Fruit fly (Drosophila melanogaster) whole organism, embryonic: ENCODE data around the gene CG42554.
A peak's percentile ranks its signal among the peaks of the same experiment; 100 is the strongest.

Source experiments
- Antp ChIP-seq: fragments of 200-800 bp; sonication (Bioruptor generic); optimal IDR thresholded peaks from 3 replicates; lab custom pipeline; 2016; ENCODE audit warnings: missing biosample characterization, missing genetic modification characterization
- Atf6 ChIP-seq: fragments of 200-800 bp; sonication (Bioruptor generic); IDR thresholded peaks from 2 replicates; pipeline ENCODE4 v1.3.6; 2022; ENCODE audit warnings: missing biosample characterization, missing genetic modification characterization
- CG10979 ChIP-seq: fragments of 200-800 bp; sonication (Bioruptor generic); optimal IDR thresholded peaks from 2 replicates; lab custom pipeline; 2018; ENCODE audit warnings: missing biosample characterization, mild to moderate bottlenecking, missing genetic modification characterization, moderate library complexity
- CG11560 ChIP-seq: fragments of 200-800 bp; sonication (Bioruptor generic); IDR thresholded peaks from 3 replicates; pipeline ENCODE4 v1.3.6; 2022; ENCODE audit warnings: missing biosample characterization, missing genetic modification characterization
- CG12155 ChIP-seq: fragments of 200-800 bp; sonication (Bioruptor generic); optimal IDR thresholded peaks from 3 replicates; lab custom pipeline; 2016; ENCODE audit warnings: missing biosample characterization, missing genetic modification characterization
- CG15011 ChIP-seq: fragments of 200-800 bp; sonication (Bioruptor generic); optimal IDR thresholded peaks from 3 replicates; lab custom pipeline; 2018; ENCODE audit warnings: missing biosample characterization, mild to moderate bottlenecking, missing genetic modification characterization
- CG15696 ChIP-seq: fragments of 200-800 bp; sonication (Bioruptor generic); optimal IDR thresholded peaks from 2 replicates; lab custom pipeline; 2019; ENCODE audit warnings: missing biosample characterization, mild to moderate bottlenecking, missing genetic modification characterization, moderate library complexity
- CG16813 ChIP-seq: fragments of 200-800 bp; sonication (Bioruptor generic); IDR thresholded peaks from 3 replicates; pipeline ENCODE4 v1.3.6; 2022; ENCODE audit warnings: missing biosample characterization, missing genetic modification characterization; ENCODE audit not compliant: partially characterized antibody
- CG18262 ChIP-seq: fragments of 200-800 bp; optimal IDR thresholded peaks from 3 replicates; lab custom pipeline; 2019; ENCODE audit warnings: missing biosample characterization, mild to moderate bottlenecking, missing genetic modification characterization, moderate library complexity
- CG18764 ChIP-seq: fragments of 200-800 bp; sonication (Bioruptor generic); optimal IDR thresholded peaks from 3 replicates; lab custom pipeline; 2016; ENCODE audit warnings: missing biosample characterization, missing genetic modification characterization
- CG2678 ChIP-seq: fragments of 200-800 bp; sonication (Bioruptor generic); optimal IDR thresholded peaks from 3 replicates; lab custom pipeline; 2019; ENCODE audit warnings: missing biosample characterization, mild to moderate bottlenecking, missing genetic modification characterization, moderate library complexity
- CG32532 ChIP-seq: fragments of 200-800 bp; sonication (Bioruptor generic); IDR thresholded peaks from 2 replicates; pipeline ENCODE4 v1.3.6; 2022; ENCODE audit warnings: missing biosample characterization, missing genetic modification characterization
- CG34422 ChIP-seq: fragments of 200-800 bp; sonication (Bioruptor generic); IDR thresholded peaks from 3 replicates; pipeline ENCODE4 v1.3.6; 2022; ENCODE audit warnings: missing biosample characterization, missing genetic modification characterization
- CG4360 ChIP-seq: fragments of 200-800 bp; sonication (Bioruptor generic); IDR thresholded peaks from 2 replicates; pipeline ENCODE4 v1.3.6; 2022; ENCODE audit warnings: missing biosample characterization, missing genetic modification characterization
- CG6654 ChIP-seq: fragments of 200-800 bp; sonication (Bioruptor generic); optimal IDR thresholded peaks from 2 replicates; lab custom pipeline; 2017; ENCODE audit warnings: missing biosample characterization, mild to moderate bottlenecking, missing genetic modification characterization
- CG6689 ChIP-seq: fragments of 200-800 bp; sonication (Bioruptor generic); IDR thresholded peaks from 2 replicates; pipeline ENCODE4 v1.3.6; 2022; ENCODE audit warnings: missing biosample characterization, missing genetic modification characterization
- CG6791 ChIP-seq: fragments of 200-800 bp; sonication (Bioruptor generic); IDR thresholded peaks from 3 replicates; pipeline ENCODE4 v1.3.6; 2022; ENCODE audit warnings: missing biosample characterization, missing genetic modification characterization; ENCODE audit not compliant: partially characterized antibody
- CG7786 ChIP-seq: fragments of 200-800 bp; sonication (Bioruptor generic); optimal IDR thresholded peaks from 2 replicates; lab custom pipeline; 2016; ENCODE audit warnings: missing biosample characterization, missing genetic modification characterization
- CG9727 ChIP-seq: fragments of 200-800 bp; sonication (Bioruptor generic); optimal IDR thresholded peaks from 3 replicates; lab custom pipeline; 2017; ENCODE audit warnings: missing biosample characterization, mild to moderate bottlenecking, missing genetic modification characterization
- CG9932 ChIP-seq: fragments of 200-800 bp; sonication (Bioruptor generic); IDR thresholded peaks from 2 replicates; pipeline ENCODE4 v1.3.6; 2022; ENCODE audit warnings: missing biosample characterization, missing genetic modification characterization
- CTCF ChIP-seq: fragments of 200-800 bp; sonication (Bioruptor generic); optimal IDR thresholded peaks from 2 replicates; lab custom pipeline; 2017; ENCODE audit warnings: missing biosample characterization, mild to moderate bottlenecking, missing genetic modification characterization, moderate library complexity
- Dfd ChIP-seq, 2 experiments: fragments of >200 bp; optimal IDR thresholded peaks; 2 replicates each; lab custom pipeline; 2017; ENCODE audit warnings: missing biosample characterization in 2 of 2, missing genetic modification characterization in 2 of 2
- Dp ChIP-seq: fragments of 200-800 bp; sonication (Bioruptor generic); optimal IDR thresholded peaks from 2 replicates; lab custom pipeline; 2018; ENCODE audit warnings: missing biosample characterization, mild to moderate bottlenecking, missing genetic modification characterization, moderate library complexity
- Ets97D ChIP-seq: fragments of 200-800 bp; sonication (Bioruptor generic); optimal IDR thresholded peaks from 3 replicates; lab custom pipeline; 2016; ENCODE audit warnings: missing biosample characterization, missing genetic modification characterization
- Gug ChIP-seq: fragments of 200-800 bp; sonication (Bioruptor generic); IDR thresholded peaks from 4 replicates; pipeline ENCODE4 v1.3.6; 2022; ENCODE audit warnings: missing biosample characterization, missing genetic modification characterization
- Hr78 ChIP-seq, 2 experiments: fragments of 200-800 bp in 1 of 2; fragments of >200 bp in 1 of 2; sonication (Bioruptor generic) in 1 of 2; optimal IDR thresholded peaks; 2 replicates each; lab custom pipeline; 2017 to 2019; ENCODE audit warnings: missing biosample characterization in 2 of 2, missing genetic modification characterization in 2 of 2, mild to moderate bottlenecking in 1 of 2, moderate library complexity in 1 of 2
- Ptx1 ChIP-seq: fragments of 200-800 bp; sonication (Bioruptor generic); IDR thresholded peaks from 2 replicates; pipeline ENCODE4 v1.3.6; 2022; ENCODE audit warnings: missing biosample characterization, missing genetic modification characterization
- Spps ChIP-seq: fragments of 200-800 bp; sonication (Bioruptor generic); optimal IDR thresholded peaks from 2 replicates; lab custom pipeline; 2018; ENCODE audit warnings: missing biosample characterization, mild to moderate bottlenecking, missing genetic modification characterization
- ap ChIP-seq: fragments of 200-800 bp; sonication (Bioruptor generic); IDR thresholded peaks from 2 replicates; pipeline ENCODE4 v1.3.6; 2022; ENCODE audit warnings: missing biosample characterization, missing genetic modification characterization
- ash1 ChIP-seq: fragments of 200-800 bp; sonication (Bioruptor generic); optimal IDR thresholded peaks from 2 replicates; lab custom pipeline; 2018; ENCODE audit warnings: missing biosample characterization, mild to moderate bottlenecking, missing genetic modification characterization
- chinmo ChIP-seq: fragments of 200-800 bp; sonication (Bioruptor generic); IDR thresholded peaks from 4 replicates; pipeline ENCODE4 v1.3.6; 2022; ENCODE audit warnings: missing biosample characterization, missing genetic modification characterization; ENCODE audit not compliant: partially characterized antibody
- chn ChIP-seq: fragments of 200-800 bp; sonication (Bioruptor generic); optimal IDR thresholded peaks from 2 replicates; lab custom pipeline; 2016; ENCODE audit warnings: missing biosample characterization, missing genetic modification characterization
- corto ChIP-seq: fragments of 200-800 bp; sonication (Bioruptor generic); optimal IDR thresholded peaks from 2 replicates; lab custom pipeline; 2016; ENCODE audit warnings: missing biosample characterization, mild to moderate bottlenecking, missing genetic modification characterization, moderate library complexity
- crc ChIP-seq: fragments of 200-800 bp; sonication (Bioruptor generic); optimal IDR thresholded peaks from 2 replicates; lab custom pipeline; 2016; ENCODE audit warnings: missing biosample characterization, missing genetic modification characterization
- cwo ChIP-seq: fragments of 200-800 bp; sonication (Bioruptor generic); optimal IDR thresholded peaks from 3 replicates; lab custom pipeline; 2017; ENCODE audit warnings: missing biosample characterization, missing genetic modification characterization, mild to moderate bottlenecking, moderate library complexity, missing genetic modification reagents
- dmrt99B ChIP-seq: fragments of 200-800 bp; sonication (Bioruptor generic); optimal IDR thresholded peaks from 2 replicates; lab custom pipeline; 2018; ENCODE audit warnings: missing biosample characterization, mild to moderate bottlenecking, missing genetic modification characterization, moderate library complexity
- gem ChIP-seq: fragments of 200-800 bp; sonication (Bioruptor generic); optimal IDR thresholded peaks from 2 replicates; lab custom pipeline; 2019; ENCODE audit warnings: missing biosample characterization, mild to moderate bottlenecking, missing genetic modification characterization, moderate library complexity
- lilli ChIP-seq: fragments of 200-800 bp; sonication (Bioruptor generic); optimal IDR thresholded peaks from 3 replicates; lab custom pipeline; 2016; ENCODE audit warnings: missing biosample characterization, missing genetic modification characterization
- lov ChIP-seq, 2 experiments: fragments of 200-800 bp in 1 of 2; fragments of >200 bp in 1 of 2; sonication (Bioruptor generic) in 1 of 2; IDR thresholded peaks in 1 of 2; optimal IDR thresholded peaks in 1 of 2; 2 replicates in 1 of 2; 3 replicates in 1 of 2; pipeline versions ENCODE4 v1.3.6 to Lab custom; 2017 to 2022; ENCODE audit warnings: missing biosample characterization in 1 of 2, missing genetic modification characterization in 1 of 2
- mirr ChIP-seq: fragments of 200-800 bp; sonication (Bioruptor generic); optimal IDR thresholded peaks from 3 replicates; lab custom pipeline; 2018; ENCODE audit warnings: missing biosample characterization, mild to moderate bottlenecking, missing genetic modification characterization
- oc ChIP-seq: fragments of 200-800 bp; sonication (Bioruptor generic); optimal IDR thresholded peaks from 2 replicates; lab custom pipeline; 2018; ENCODE audit warnings: missing biosample characterization, mild to moderate bottlenecking, missing genetic modification characterization, moderate library complexity
- peb ChIP-seq: fragments of 200-800 bp; sonication (Bioruptor generic); IDR thresholded peaks from 2 replicates; pipeline ENCODE4 v1.3.6; 2022; ENCODE audit warnings: missing biosample characterization, missing genetic modification characterization
- phol ChIP-seq: fragments of 200-800 bp; sonication (Bioruptor generic); optimal IDR thresholded peaks from 3 replicates; lab custom pipeline; 2018; ENCODE audit warnings: missing biosample characterization, mild to moderate bottlenecking, missing genetic modification characterization, moderate library complexity
- ro ChIP-seq: fragments of 200-800 bp; sonication (Bioruptor generic); IDR thresholded peaks from 2 replicates; pipeline ENCODE4 v1.3.6; 2022; ENCODE audit warnings: missing biosample characterization, missing genetic modification characterization
- scrt ChIP-seq: fragments of 200-800 bp; sonication (Bioruptor generic); optimal IDR thresholded peaks from 2 replicates; lab custom pipeline; 2018; ENCODE audit warnings: missing biosample characterization, mild to moderate bottlenecking, missing genetic modification characterization, moderate library complexity
- sob ChIP-seq: fragments of 200-800 bp; sonication (Bioruptor generic); IDR thresholded peaks from 2 replicates; pipeline ENCODE4 v1.3.6; 2022; ENCODE audit warnings: missing biosample characterization, missing genetic modification characterization
- tap ChIP-seq: fragments of 200-800 bp; optimal IDR thresholded peaks from 3 replicates; lab custom pipeline; 2019; ENCODE audit warnings: missing biosample characterization, mild to moderate bottlenecking, missing genetic modification characterization, moderate library complexity
- tgo ChIP-seq: fragments of 200-800 bp; sonication (Bioruptor generic); IDR thresholded peaks from 3 replicates; pipeline ENCODE4 v1.3.6; 2022; ENCODE audit warnings: missing biosample characterization, missing genetic modification characterization
- ttk ChIP-seq: fragments of 200-800 bp; sonication (Bioruptor generic); IDR thresholded peaks from 2 replicates; pipeline ENCODE4 v2.1.2; 2022; ENCODE audit warnings: missing biosample characterization, missing genetic modification characterization
- unpg ChIP-seq: fragments of 200-800 bp; sonication (Bioruptor generic); optimal IDR thresholded peaks from 3 replicates; lab custom pipeline; 2018; ENCODE audit warnings: missing biosample characterization, mild to moderate bottlenecking, missing genetic modification characterization, moderate library complexity

The CG42554 gene

DNA sequence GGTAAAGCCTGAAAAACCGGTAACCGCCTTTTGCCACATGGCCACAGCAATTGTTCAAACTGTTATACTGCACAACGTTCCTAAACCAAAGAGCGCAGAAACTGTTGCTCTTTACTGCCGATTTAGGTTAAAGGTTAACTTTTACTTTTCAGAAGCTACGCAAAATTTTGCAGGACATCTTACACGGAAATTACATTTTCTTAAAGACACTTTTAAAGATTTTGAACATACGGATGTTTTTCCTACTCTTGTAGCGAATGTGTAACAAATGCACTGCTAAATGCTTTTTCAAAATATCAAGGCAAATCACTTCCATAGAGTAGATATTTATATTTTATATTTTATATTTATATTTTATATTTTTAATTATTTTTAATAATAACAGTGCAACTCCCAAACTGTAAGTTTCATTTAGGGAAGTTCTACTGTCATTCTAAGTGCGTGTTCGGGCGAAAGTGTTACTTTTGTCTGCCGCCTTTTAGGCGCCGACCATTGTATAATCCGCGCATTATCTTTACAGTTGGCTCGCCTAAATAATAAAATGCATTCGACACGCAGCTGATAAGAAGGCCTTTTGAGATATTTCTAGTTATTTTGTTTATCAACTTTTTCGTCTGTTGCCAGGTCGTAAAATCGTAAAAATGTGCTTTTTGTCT is 46.9 kb downstream of the CG42554 start (continued):
- TF ChIP-seq CG18764 (GFP tag; lab: Kevin White, UChicago) (no peak), gem (tag; lab: Kevin White, UChicago) (peak; percentile 54), CG15011 (GFP tag; lab: Kevin White, UChicago) (no peak), lilli (no peak), sob (GFP tag; lab: Robert Waterston, UW) (0 out of 2 replicates have a peak, but pooled peaks have one; percentile 7), lov (optimal IDR thresholded peaks at IDR 0.05; lab: Kevin White, UChicago) (no peak), lov (GFP tag; IDR thresholded peaks at IDR 0.05; lab: Robert Waterston, UW) (no peak), ap (GFP tag; lab: Robert Waterston, UW) (no peak), CG2678 (tag; lab: Kevin White, UChicago) (peak; percentile 70), CG4360 (GFP tag; lab: Robert Waterston, UW) (no peak), CG16813 (GFP tag; lab: Robert Waterston, UW) (no peak), CG12155 (GFP tag; lab: Kevin White, UChicago) (no peak), crc (GFP tag; lab: Kevin White, UChicago) (no peak), CG10979 (tag; lab: Kevin White, UChicago) (peak; percentile 40), CG6791 (GFP tag; lab: Robert Waterston, UW) (no peak), Dp (GFP tag; lab: Kevin White, UChicago) (no peak), oc (tag; lab: Kevin White, UChicago) (no peak), Atf6 (GFP tag; lab: Robert Waterston, UW) (no peak), dmrt99B (tag; lab: Kevin White, UChicago) (peak; percentile 58), corto (GFP tag; lab: Kevin White, UChicago) (no peak), Hr78 (GFP tag; optimal IDR thresholded peaks at IDR 0.05; lab: Kevin White, UChicago) (peak in 1 of 2 experiments; percentile 54), ash1 (GFP tag; lab: Kevin White, UChicago) (no peak), CTCF (GFP tag; lab: Kevin White, UChicago) (no peak), CG9932 (no peak), peb (GFP tag; lab: Robert Waterston, UW) (no peak), chinmo (GFP tag; lab: Robert Waterston, UW) (0 out of 4 replicates have a peak, but pooled peaks have one; percentile 34), chn (GFP tag; lab: Kevin White, UChicago) (no peak), CG32532 (GFP tag; lab: Robert Waterston, UW) (0 out of 2 replicates have a peak, but pooled peaks have one; percentile 8), CG18262 (tag; lab: Kevin White, UChicago) (peak; percentile 45), phol (tag; lab: Kevin White, UChicago) (peak; percentile 52), ttk (no peak), mirr (GFP tag; lab: Kevin White, UChicago) (no peak), unpg (no peak), Dfd (GFP tag; optimal IDR thresholded peaks at IDR 0.05; lab: Kevin White, UChicago) (no peak), Ptx1 (GFP tag; lab: Robert Waterston, UW) (peak; percentile 57), CG15696 (peak; percentile 19), cwo (GFP tag; lab: Kevin White, UChicago) (no peak), tap (tag; lab: Kevin White, UChicago) (peak; percentile 50), CG6654 (peak; percentile 15), CG9727 (GFP tag; lab: Kevin White, UChicago) (peak; percentile 44), Gug (GFP tag; lab: Robert Waterston, UW) (no peak), CG34422 (no peak), CG6689 (GFP tag; lab: Robert Waterston, UW) (0 out of 2 replicates have a peak, but pooled peaks have one; percentile 30), tgo (GFP tag; lab: Robert Waterston, UW) (peak; percentile 21; the same call in 2 of the 3 replicates), CG11560 (tag; lab: Robert Waterston, UW) (no peak), ro (GFP tag; lab: Robert Waterston, UW) (no peak), scrt (GFP tag; lab: Kevin White, UChicago) (peak; percentile 71), CG7786 (GFP tag; lab: Kevin White, UChicago) (no peak), Ets97D (GFP tag; lab: Kevin White, UChicago) (no peak), Antp (GFP tag; lab: Kevin White, UChicago) (no peak), Spps (tag; lab: Kevin White, UChicago) (no peak)
